Fruit fly (Drosophila melanogaster) whole organism, embryonic: Measurements from ENCODE around the gene Srp14.
A peak's percentile ranks its signal among the peaks of the same experiment; 100 is the strongest.

Experiments
- Aef1 ChIP-seq: fragments of 200-800 bp; sonication (Bioruptor generic); IDR thresholded peaks from 3 replicates; pipeline ENCODE4 v1.3.6; 2022; ENCODE audit warnings: missing biosample characterization, missing genetic modification characterization
- Awh ChIP-seq: fragments of 200-800 bp; sonication (Bioruptor generic); IDR thresholded peaks from 2 replicates; pipeline ENCODE4, ENCODE4 v1.3.6; 2022; ENCODE audit warnings: missing biosample characterization, missing genetic modification characterization
- CG10431 ChIP-seq: fragments of 200-800 bp; sonication (Bioruptor generic); optimal IDR thresholded peaks from 3 replicates; lab custom pipeline; 2018; ENCODE audit warnings: missing biosample characterization, mild to moderate bottlenecking, missing genetic modification characterization
- CG11723 ChIP-seq: fragments of 200-800 bp; sonication (Bioruptor generic); optimal IDR thresholded peaks from 2 replicates; lab custom pipeline; 2017; ENCODE audit warnings: missing biosample characterization, mild to moderate bottlenecking, missing genetic modification characterization
- CG12942 ChIP-seq: fragments of 200-800 bp; sonication (Bioruptor generic); optimal IDR thresholded peaks from 3 replicates; lab custom pipeline; 2016; ENCODE audit warnings: missing biosample characterization, missing genetic modification characterization
- CG13123 ChIP-seq: fragments of 200-800 bp; sonication (Bioruptor generic); optimal IDR thresholded peaks from 2 replicates; lab custom pipeline; 2016; ENCODE audit warnings: missing biosample characterization, missing genetic modification characterization
- CG18262 ChIP-seq: fragments of 200-800 bp; optimal IDR thresholded peaks from 3 replicates; lab custom pipeline; 2019; ENCODE audit warnings: missing biosample characterization, mild to moderate bottlenecking, missing genetic modification characterization, moderate library complexity
- CG31224 ChIP-seq: fragments of 200-800 bp; sonication (Bioruptor generic); IDR thresholded peaks from 2 replicates; pipeline ENCODE4 v1.3.6; 2022; ENCODE audit warnings: missing biosample characterization, missing genetic modification characterization
- CG3163 ChIP-seq: fragments of 200-800 bp; sonication (Bioruptor generic); optimal IDR thresholded peaks from 3 replicates; lab custom pipeline; 2016; ENCODE audit warnings: missing biosample characterization, missing genetic modification characterization
- CG3407 ChIP-seq: fragments of 200-800 bp; sonication (Bioruptor generic); optimal IDR thresholded peaks from 2 replicates; lab custom pipeline; 2018; ENCODE audit warnings: missing biosample characterization, mild to moderate bottlenecking, missing genetic modification characterization
- CG34224 ChIP-seq: fragments of 200-800 bp; sonication (Bioruptor generic); IDR thresholded peaks from 3 replicates; pipeline ENCODE4 v1.3.6; 2022; ENCODE audit warnings: missing biosample characterization, missing genetic modification characterization; ENCODE audit not compliant: partially characterized antibody
- CG4360 ChIP-seq: fragments of 200-800 bp; sonication (Bioruptor generic); IDR thresholded peaks from 2 replicates; pipeline ENCODE4 v1.3.6; 2022; ENCODE audit warnings: missing biosample characterization, missing genetic modification characterization
- CG5180 ChIP-seq: fragments of 200-800 bp; sonication (Bioruptor generic); optimal IDR thresholded peaks from 3 replicates; lab custom pipeline; 2017; ENCODE audit warnings: missing biosample characterization, missing genetic modification characterization, mild to moderate bottlenecking, moderate library complexity, missing genetic modification reagents
- CG5245 ChIP-seq: fragments of 200-800 bp; sonication (Bioruptor generic); optimal IDR thresholded peaks from 3 replicates; lab custom pipeline; 2016; ENCODE audit warnings: missing biosample characterization, missing genetic modification characterization
- CG6813 ChIP-seq: fragments of 200-800 bp; sonication (Bioruptor generic); optimal IDR thresholded peaks from 2 replicates; lab custom pipeline; 2017; ENCODE audit warnings: missing biosample characterization, missing genetic modification characterization, mild to moderate bottlenecking, moderate library complexity, missing genetic modification reagents
- CG7271 ChIP-seq: fragments of 200-800 bp; sonication (Bioruptor generic); optimal IDR thresholded peaks from 2 replicates; lab custom pipeline; 2018; ENCODE audit warnings: missing biosample characterization, mild to moderate bottlenecking, missing genetic modification characterization, moderate library complexity
- CG7745 ChIP-seq: fragments of 200-800 bp; sonication (Bioruptor generic); optimal IDR thresholded peaks from 2 replicates; lab custom pipeline; 2018; ENCODE audit warnings: missing biosample characterization, mild to moderate bottlenecking, missing genetic modification characterization, moderate library complexity
- CG7839 ChIP-seq: fragments of 200-800 bp; sonication (Bioruptor generic); optimal IDR thresholded peaks from 3 replicates; lab custom pipeline; 2018; ENCODE audit warnings: missing biosample characterization, mild to moderate bottlenecking, missing genetic modification characterization, moderate library complexity
- CG8359 ChIP-seq: fragments of 200-800 bp; sonication (Bioruptor generic); optimal IDR thresholded peaks from 2 replicates; lab custom pipeline; 2017; ENCODE audit warnings: missing biosample characterization, mild to moderate bottlenecking, missing genetic modification characterization, borderline replicate concordance
- CG9797 ChIP-seq: fragments of 200-800 bp; sonication (Bioruptor generic); optimal IDR thresholded peaks from 3 replicates; lab custom pipeline; 2018; ENCODE audit warnings: missing biosample characterization, mild to moderate bottlenecking, missing genetic modification characterization
- Deaf1 ChIP-seq: fragments of 200-800 bp; optimal IDR thresholded peaks from 3 replicates; lab custom pipeline; 2019; ENCODE audit warnings: missing biosample characterization, mild to moderate bottlenecking, missing genetic modification characterization, moderate library complexity
- Doc2 ChIP-seq: fragments of 200-800 bp; sonication (Bioruptor generic); IDR thresholded peaks from 2 replicates; pipeline ENCODE4 v1.3.6; 2022; ENCODE audit warnings: missing biosample characterization, missing genetic modification characterization
- Opbp ChIP-seq: fragments of 200-800 bp; sonication (Bioruptor generic); IDR thresholded peaks from 3 replicates; pipeline ENCODE4 v1.3.6; 2022; ENCODE audit warnings: missing biosample characterization, missing genetic modification characterization; ENCODE audit not compliant: partially characterized antibody
- Sry-δ ChIP-seq: fragments of 200-800 bp; sonication (Bioruptor generic); optimal IDR thresholded peaks from 2 replicates; lab custom pipeline; 2016; ENCODE audit warnings: missing biosample characterization, missing genetic modification characterization
- Xrp1 ChIP-seq: fragments of 200-800 bp; sonication (Bioruptor generic); IDR thresholded peaks from 2 replicates; pipeline ENCODE4 v1.3.6; 2022; ENCODE audit warnings: missing biosample characterization, missing genetic modification characterization
- ab ChIP-seq: fragments of 200-800 bp; sonication (Bioruptor generic); optimal IDR thresholded peaks from 2 replicates; lab custom pipeline; 2016; ENCODE audit warnings: missing biosample characterization, missing genetic modification characterization
- aop ChIP-seq: fragments of 200-800 bp; sonication (Bioruptor generic); IDR thresholded peaks from 2 replicates; pipeline ENCODE4 v1.3.6; 2022; ENCODE audit warnings: missing biosample characterization, missing genetic modification characterization
- bbx ChIP-seq: fragments of 200-800 bp; sonication (Bioruptor generic); IDR thresholded peaks from 2 replicates; pipeline ENCODE4 v1.3.6; 2022; ENCODE audit warnings: missing biosample characterization, missing genetic modification characterization; ENCODE audit not compliant: partially characterized antibody
- crc ChIP-seq: fragments of 200-800 bp; sonication (Bioruptor generic); optimal IDR thresholded peaks from 2 replicates; lab custom pipeline; 2016; ENCODE audit warnings: missing biosample characterization, missing genetic modification characterization
- disco-r ChIP-seq: fragments of 200-800 bp; sonication (Bioruptor generic); optimal IDR thresholded peaks from 2 replicates; lab custom pipeline; 2016; ENCODE audit warnings: missing biosample characterization, missing genetic modification characterization
- dpn ChIP-seq, 2 experiments: fragments of 200-800 bp; sonication (Bioruptor generic); optimal IDR thresholded peaks; 3 replicates each; lab custom pipeline; 2016; ENCODE audit warnings: missing biosample characterization in 2 of 2, missing genetic modification characterization in 2 of 2
- ewg ChIP-seq: fragments of 200-800 bp; sonication (Bioruptor generic); optimal IDR thresholded peaks from 3 replicates; lab custom pipeline; 2017; ENCODE audit warnings: mild to moderate bottlenecking, missing biosample characterization, missing genetic modification reagents, missing genetic modification characterization
- gt ChIP-seq: fragments of 200-800 bp; sonication (Bioruptor generic); IDR thresholded peaks from 2 replicates; pipeline ENCODE4 v1.3.6; 2022; ENCODE audit warnings: missing biosample characterization, missing genetic modification characterization
- inv ChIP-seq: fragments of 200-800 bp; sonication (Bioruptor generic); IDR thresholded peaks from 2 replicates; pipeline ENCODE4 v1.3.6; 2022; ENCODE audit warnings: missing biosample characterization, missing genetic modification characterization; ENCODE audit not compliant: partially characterized antibody
- kni ChIP-seq: fragments of 200-800 bp; sonication (Bioruptor generic); optimal IDR thresholded peaks from 3 replicates; lab custom pipeline; 2017; ENCODE audit warnings: mild to moderate bottlenecking, missing biosample characterization, missing genetic modification reagents, missing genetic modification characterization
- lov ChIP-seq, 2 experiments: fragments of 200-800 bp in 1 of 2; fragments of >200 bp in 1 of 2; sonication (Bioruptor generic) in 1 of 2; IDR thresholded peaks in 1 of 2; optimal IDR thresholded peaks in 1 of 2; 2 replicates in 1 of 2; 3 replicates in 1 of 2; pipeline versions ENCODE4 v1.3.6 to Lab custom; 2017 to 2022; ENCODE audit warnings: missing biosample characterization in 1 of 2, missing genetic modification characterization in 1 of 2
- nmo ChIP-seq: fragments of 200-800 bp; sonication (Bioruptor generic); optimal IDR thresholded peaks from 2 replicates; lab custom pipeline; 2018; ENCODE audit warnings: missing biosample characterization, mild to moderate bottlenecking, missing genetic modification characterization, moderate library complexity
- pfk ChIP-seq: fragments of 200-800 bp; sonication (Bioruptor generic); optimal IDR thresholded peaks from 2 replicates; lab custom pipeline; 2018; ENCODE audit warnings: missing biosample characterization, mild to moderate bottlenecking, missing genetic modification characterization, moderate library complexity
- phol ChIP-seq: fragments of 200-800 bp; sonication (Bioruptor generic); optimal IDR thresholded peaks from 3 replicates; lab custom pipeline; 2018; ENCODE audit warnings: missing biosample characterization, mild to moderate bottlenecking, missing genetic modification characterization, moderate library complexity
- pros ChIP-seq: fragments of 200-800 bp; sonication (Bioruptor generic); optimal IDR thresholded peaks from 3 replicates; lab custom pipeline; 2019; ENCODE audit warnings: missing biosample characterization, mild to moderate bottlenecking, missing genetic modification characterization, moderate library complexity
- rib ChIP-seq: fragments of 200-800 bp; sonication (Bioruptor generic); IDR thresholded peaks from 2 replicates; pipeline ENCODE4 v1.3.6; 2022; ENCODE audit warnings: missing biosample characterization, missing genetic modification characterization
- run ChIP-seq: fragments of 200-800 bp; sonication (Bioruptor generic); optimal IDR thresholded peaks from 3 replicates; lab custom pipeline; 2018; ENCODE audit warnings: missing biosample characterization, mild to moderate bottlenecking, missing genetic modification characterization
- salm ChIP-seq: fragments of 200-800 bp; sonication (Bioruptor generic); optimal IDR thresholded peaks from 2 replicates; lab custom pipeline; 2018; ENCODE audit warnings: missing biosample characterization, mild to moderate bottlenecking, missing genetic modification characterization
- seq ChIP-seq: fragments of 200-800 bp; sonication (Bioruptor generic); IDR thresholded peaks from 2 replicates; pipeline ENCODE4 v1.3.6; 2022; ENCODE audit warnings: missing biosample characterization, missing genetic modification characterization
- sima ChIP-seq: fragments of 200-800 bp; sonication (Bioruptor generic); optimal IDR thresholded peaks from 2 replicates; lab custom pipeline; 2016; ENCODE audit warnings: missing biosample characterization, missing genetic modification characterization
- slbo ChIP-seq: fragments of 200-800 bp; sonication (Bioruptor generic); IDR thresholded peaks from 2 replicates; pipeline ENCODE4 v1.3.6; 2022; ENCODE audit warnings: missing biosample characterization, missing genetic modification characterization
- sr ChIP-seq: fragments of 200-800 bp; sonication (Bioruptor generic); IDR thresholded peaks from 3 replicates; pipeline ENCODE4 v1.3.6; 2022; ENCODE audit warnings: missing biosample characterization, missing genetic modification characterization
- unc-4 ChIP-seq: fragments of 200-800 bp; sonication (Bioruptor generic); IDR thresholded peaks from 2 replicates; pipeline ENCODE4 v1.3.6; 2022; ENCODE audit warnings: missing biosample characterization, missing genetic modification characterization; ENCODE audit not compliant: partially characterized antibody

Gene Srp14

DNA sequence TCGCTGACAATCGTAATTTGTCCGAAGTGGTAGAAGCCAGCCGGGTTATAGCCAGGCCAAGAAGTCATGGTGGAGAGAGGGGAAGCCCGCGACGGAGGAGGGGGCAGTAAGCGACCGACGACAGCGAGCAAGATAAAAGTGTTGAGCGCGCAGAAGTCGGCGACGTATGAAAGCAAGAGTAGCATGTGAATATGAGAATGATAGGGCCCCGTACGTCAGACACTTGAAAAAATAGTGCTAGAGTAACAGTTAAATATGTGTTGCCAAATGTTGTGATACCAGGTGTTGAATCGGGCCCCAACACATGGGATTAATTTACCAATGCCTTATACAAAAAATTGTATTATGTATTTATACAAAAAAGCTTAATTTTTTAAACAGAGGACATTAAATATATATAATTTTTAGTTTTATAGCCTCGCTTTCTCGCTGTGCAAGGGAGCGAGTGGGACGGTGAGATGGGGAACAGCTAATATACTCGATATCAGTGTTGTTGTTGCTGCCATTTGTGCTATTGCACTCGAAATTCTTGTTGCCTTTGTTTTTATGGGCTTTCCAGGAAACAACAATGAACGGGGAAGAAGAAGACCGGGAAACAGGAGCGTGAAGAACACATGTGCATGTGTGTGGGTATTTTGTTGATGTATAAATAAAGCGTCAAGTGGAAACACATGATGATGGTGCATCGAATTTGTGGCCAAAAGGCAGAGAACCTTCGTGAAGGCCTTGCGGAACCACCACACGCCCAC is 29.9 kb upstream of the Srp14 start (continued):
- TF ChIP-seq CG3407 (GFP tag; lab: Kevin White, UChicago) (peak; percentile 75), Awh (peak; percentile 76), lov (optimal IDR thresholded peaks at IDR 0.05; lab: Kevin White, UChicago) (no peak), lov (GFP tag; IDR thresholded peaks at IDR 0.05; lab: Robert Waterston, UW) (no peak), sima (GFP tag; lab: Kevin White, UChicago) (no peak), CG9797 (GFP tag; lab: Kevin White, UChicago) (no peak), seq (GFP tag; lab: Robert Waterston, UW) (peak; percentile 72), CG10431 (GFP tag; lab: Kevin White, UChicago) (peak; percentile 55), Opbp (GFP tag; lab: Robert Waterston, UW) (no peak), run (tag; lab: Kevin White, UChicago) (peak; percentile 41), CG34224 (no peak), unc-4 (no peak), CG18262 (peak; percentile 91), CG7271 (tag; lab: Kevin White, UChicago) (no peak), slbo (GFP tag; lab: Robert Waterston, UW) (peak; percentile 83), kni (GFP tag; lab: Kevin White, UChicago) (no peak), CG4360 (GFP tag; lab: Robert Waterston, UW) (peak; percentile 85), CG5180 (GFP tag; lab: Kevin White, UChicago) (peak; percentile 89), CG8359 (GFP tag; lab: Kevin White, UChicago) (peak; percentile 53), CG13123 (GFP tag; lab: Kevin White, UChicago) (peak; percentile 43), CG11723 (GFP tag; lab: Kevin White, UChicago) (peak; percentile 75), CG3163 (GFP tag; lab: Kevin White, UChicago) (no peak), CG12942 (GFP tag; lab: Kevin White, UChicago) (peak; percentile 70), rib (GFP tag; lab: Robert Waterston, UW) (peak; percentile 79), pfk (peak; percentile 68), aop (GFP tag; lab: Robert Waterston, UW) (no peak), phol (tag; lab: Kevin White, UChicago) (peak; percentile 90), CG7839 (tag; lab: Kevin White, UChicago) (peak; percentile 90), Deaf1 (tag; lab: Kevin White, UChicago) (peak; percentile 82), Doc2 (0 out of 2 replicates have a peak, but pooled peaks have one; percentile 6), Aef1 (GFP tag; lab: Robert Waterston, UW) (peak; percentile 84), CG5245 (GFP tag; lab: Kevin White, UChicago) (peak; percentile 75), bbx (no peak), CG31224 (GFP tag; lab: Robert Waterston, UW) (peak; percentile 67; the same call in 1 of the 2 replicates), CG6813 (GFP tag; lab: Kevin White, UChicago) (peak; percentile 78), Xrp1 (peak; percentile 87), disco-r (no peak), pros (GFP tag; lab: Kevin White, UChicago) (no peak), ab (peak; percentile 42), nmo (GFP tag; lab: Kevin White, UChicago) (peak; percentile 90), CG7745 (no peak), crc (GFP tag; lab: Kevin White, UChicago) (no peak), Sry-δ (no peak), ewg (GFP tag; lab: Kevin White, UChicago) (peak; percentile 68), dpn (GFP tag; optimal IDR thresholded peaks at IDR 0.05; lab: Kevin White, UChicago) (peak; percentile 20 to 78), sr (GFP tag; lab: Robert Waterston, UW) (0 out of 3 replicates have a peak, but pooled peaks have one; percentile 10), gt (peak; percentile 40; the same call in 1 of the 2 replicates), inv (GFP tag; lab: Robert Waterston, UW) (no peak), salm (tag; lab: Kevin White, UChicago) (peak; percentile 74)
